Worm (Caenorhabditis elegans): ENCODE data around the gene srh-288.

ce11 chrV:17802519-17802918 is 7.0 kb upstream of the srh-288 start, which contains the start of the genes Y94A7B.11 and srh-292:
- no peak for TF ChIP-seq T22C8.4 (GFP tag; IDR thresholded peaks at IDR 0.05)
- no peak for TF ChIP-seq klf-2 (GFP tag; conservative IDR thresholded peaks at IDR 0.05)
- no peak for TF ChIP-seq flt-1 (GFP tag; IDR thresholded peaks at IDR 0.05)
- TF ChIP-seq ztf-23 (GFP tag; IDR thresholded peaks at IDR 0.05), result no peak
- TF ChIP-seq tab-1 (GFP tag; IDR thresholded peaks at IDR 0.05), result no peak
- no peak for TF ChIP-seq cog-1 (tag; optimal IDR thresholded peaks at IDR 0.05)
